Fruit fly (Drosophila melanogaster) whole organism, embryonic: ENCODE measurements around the gene kirre.

ENCODE experiments used
- Asciz ChIP-seq: fragments of 200-800 bp; sonication (Bioruptor generic); optimal IDR thresholded peaks from 2 replicates; lab custom pipeline; 2017; ENCODE audit warnings: missing biosample characterization, mild to moderate bottlenecking, missing genetic modification characterization, missing genetic modification reagents
- CG10959 ChIP-seq: fragments of 200-800 bp; sonication (Bioruptor generic); IDR thresholded peaks from 2 replicates; pipeline ENCODE4 v1.3.6; 2022; ENCODE audit warnings: missing biosample characterization, missing genetic modification characterization
- CG11456 ChIP-seq: fragments of 200-800 bp; sonication (Bioruptor generic); IDR thresholded peaks from 3 replicates; pipeline ENCODE4 v1.3.6; 2022; ENCODE audit warnings: missing biosample characterization, missing genetic modification characterization
- CG14014 ChIP-seq: fragments of 200-800 bp; sonication (Bioruptor generic); IDR thresholded peaks from 2 replicates; pipeline ENCODE4 v1.3.6; 2022; ENCODE audit warnings: missing biosample characterization, missing genetic modification characterization
- CG15696 ChIP-seq: fragments of 200-800 bp; sonication (Bioruptor generic); optimal IDR thresholded peaks from 2 replicates; lab custom pipeline; 2019; ENCODE audit warnings: missing biosample characterization, mild to moderate bottlenecking, missing genetic modification characterization, moderate library complexity
- CG18476 ChIP-seq: fragments of 200-800 bp; sonication (Bioruptor generic); optimal IDR thresholded peaks from 2 replicates; lab custom pipeline; 2016; ENCODE audit warnings: missing biosample characterization, mild to moderate bottlenecking, missing genetic modification characterization
- CG2678 ChIP-seq: fragments of 200-800 bp; sonication (Bioruptor generic); optimal IDR thresholded peaks from 3 replicates; lab custom pipeline; 2019; ENCODE audit warnings: missing biosample characterization, mild to moderate bottlenecking, missing genetic modification characterization, moderate library complexity
- CG2889 ChIP-seq: fragments of 200-800 bp; sonication (Bioruptor generic); IDR thresholded peaks from 3 replicates; pipeline ENCODE4 v1.3.6; 2022; ENCODE audit warnings: missing biosample characterization, missing genetic modification characterization
- CG3065 ChIP-seq: fragments of 200-800 bp; sonication (Bioruptor generic); optimal IDR thresholded peaks from 2 replicates; lab custom pipeline; 2016; ENCODE audit warnings: missing biosample characterization, missing genetic modification characterization
- CG34224 ChIP-seq: fragments of 200-800 bp; sonication (Bioruptor generic); IDR thresholded peaks from 3 replicates; pipeline ENCODE4 v1.3.6; 2022; ENCODE audit warnings: missing biosample characterization, missing genetic modification characterization; ENCODE audit not compliant: partially characterized antibody
- CG4328 ChIP-seq: fragments of 200-800 bp; sonication (Bioruptor generic); optimal IDR thresholded peaks from 3 replicates; lab custom pipeline; 2017; ENCODE audit warnings: missing biosample characterization, missing genetic modification reagents, missing genetic modification characterization
- CG43689 ChIP-seq: fragments of 200-800 bp; sonication (Bioruptor generic); IDR thresholded peaks from 2 replicates; pipeline ENCODE4 v1.3.6; 2022; ENCODE audit warnings: missing biosample characterization, missing genetic modification characterization
- CG4424 ChIP-seq: fragments of 200-800 bp; sonication (Bioruptor generic); optimal IDR thresholded peaks from 3 replicates; lab custom pipeline; 2016; ENCODE audit warnings: missing biosample characterization, missing genetic modification characterization
- CG7963 ChIP-seq: fragments of 200-800 bp; sonication (Bioruptor generic); IDR thresholded peaks from 3 replicates; pipeline ENCODE4 v1.3.6; 2022; ENCODE audit warnings: missing biosample characterization, missing genetic modification characterization; ENCODE audit not compliant: partially characterized antibody
- CG8388 ChIP-seq: fragments of 200-800 bp; sonication (Bioruptor generic); optimal IDR thresholded peaks from 2 replicates; lab custom pipeline; 2019; ENCODE audit warnings: missing biosample characterization, mild to moderate bottlenecking, missing genetic modification characterization, moderate library complexity
- CG9215 ChIP-seq: fragments of 200-800 bp; sonication (Bioruptor generic); IDR thresholded peaks from 2 replicates; pipeline ENCODE4 v1.3.6; 2022; ENCODE audit warnings: missing biosample characterization, missing genetic modification characterization
- CG9437 ChIP-seq: fragments of 200-800 bp; sonication (Bioruptor generic); optimal IDR thresholded peaks from 2 replicates; lab custom pipeline; 2018; ENCODE audit warnings: missing biosample characterization, mild to moderate bottlenecking, missing genetic modification characterization
- Dad ChIP-seq: fragments of 200-800 bp; sonication (Bioruptor generic); optimal IDR thresholded peaks from 3 replicates; lab custom pipeline; 2016; ENCODE audit warnings: missing biosample characterization, missing genetic modification characterization
- Doc3 ChIP-seq: fragments of 200-800 bp; sonication (Bioruptor generic); IDR thresholded peaks from 3 replicates; pipeline ENCODE4 v1.3.6; 2022; ENCODE audit warnings: missing biosample characterization, missing genetic modification characterization; ENCODE audit not compliant: partially characterized antibody
- Dref ChIP-seq: fragments of 200-800 bp; sonication (Bioruptor generic); IDR thresholded peaks from 2 replicates; pipeline ENCODE4 v1.3.6; 2022; ENCODE audit warnings: missing biosample characterization, missing genetic modification characterization
- E2f1 ChIP-seq: fragments of 200-800 bp; sonication (Bioruptor generic); IDR thresholded peaks from 2 replicates; pipeline ENCODE4 v1.3.6; 2022; ENCODE audit warnings: missing biosample characterization, missing genetic modification characterization
- Hmr ChIP-seq: fragments of 200-800 bp; sonication (Bioruptor generic); optimal IDR thresholded peaks from 3 replicates; lab custom pipeline; 2017; ENCODE audit warnings: mild to moderate bottlenecking, missing biosample characterization, missing genetic modification reagents, missing genetic modification characterization
- Lim3 ChIP-seq: fragments of 200-800 bp; sonication (Bioruptor generic); IDR thresholded peaks from 2 replicates; pipeline ENCODE4 v1.3.6; 2022; ENCODE audit warnings: missing biosample characterization, missing genetic modification characterization
- Mad ChIP-seq: fragments of 200-800 bp; sonication (Bioruptor generic); optimal IDR thresholded peaks from 2 replicates; lab custom pipeline; 2016; ENCODE audit warnings: missing biosample characterization, missing genetic modification characterization
- NFAT ChIP-seq: fragments of 200-800 bp; sonication (Bioruptor generic); IDR thresholded peaks from 2 replicates; pipeline ENCODE4 v1.3.6; 2022; ENCODE audit warnings: missing biosample characterization, missing genetic modification characterization
- Oaz ChIP-seq: fragments of 200-800 bp; sonication (Bioruptor generic); IDR thresholded peaks from 2 replicates; pipeline ENCODE4 v1.3.6; 2022; ENCODE audit warnings: missing biosample characterization, missing genetic modification characterization
- Opbp ChIP-seq: fragments of 200-800 bp; sonication (Bioruptor generic); IDR thresholded peaks from 3 replicates; pipeline ENCODE4 v1.3.6; 2022; ENCODE audit warnings: missing biosample characterization, missing genetic modification characterization; ENCODE audit not compliant: partially characterized antibody
- Sox100B ChIP-seq: fragments of 200-800 bp; sonication (Bioruptor generic); optimal IDR thresholded peaks from 3 replicates; lab custom pipeline; 2018; ENCODE audit warnings: missing biosample characterization, mild to moderate bottlenecking, missing genetic modification characterization
- al ChIP-seq: fragments of 200-800 bp; sonication (Bioruptor generic); IDR thresholded peaks from 2 replicates; pipeline ENCODE4 v1.3.6; 2022; ENCODE audit warnings: missing biosample characterization, missing genetic modification characterization
- ase ChIP-seq: fragments of 200-800 bp; sonication (Bioruptor generic); IDR thresholded peaks from 3 replicates; pipeline ENCODE4 v1.3.6; 2022; ENCODE audit warnings: missing biosample characterization, missing genetic modification characterization
- bsh ChIP-seq, 2 experiments: fragments of 200-800 bp; sonication (Bioruptor generic); optimal IDR thresholded peaks; 2 replicates each; lab custom pipeline; 2017 to 2018; ENCODE audit warnings: mild to moderate bottlenecking in 2 of 2, missing biosample characterization in 2 of 2, missing genetic modification characterization in 2 of 2, moderate library complexity in 1 of 2
- chm ChIP-seq: fragments of 200-800 bp; sonication (Bioruptor generic); IDR thresholded peaks from 2 replicates; pipeline ENCODE4 v1.3.6; 2022; ENCODE audit warnings: missing biosample characterization, missing genetic modification characterization
- danr ChIP-seq: fragments of 200-800 bp; sonication (Bioruptor generic); IDR thresholded peaks from 2 replicates; pipeline ENCODE4 v1.3.6; 2022; ENCODE audit warnings: missing biosample characterization, missing genetic modification characterization
- dmrt99B ChIP-seq: fragments of 200-800 bp; sonication (Bioruptor generic); optimal IDR thresholded peaks from 2 replicates; lab custom pipeline; 2018; ENCODE audit warnings: missing biosample characterization, mild to moderate bottlenecking, missing genetic modification characterization, moderate library complexity
- gce ChIP-seq: fragments of 200-800 bp; sonication (Bioruptor generic); IDR thresholded peaks from 3 replicates; pipeline ENCODE4 v1.3.6; 2022; ENCODE audit warnings: missing biosample characterization, missing genetic modification characterization
- gcm2 ChIP-seq: fragments of 200-800 bp; sonication (Bioruptor generic); optimal IDR thresholded peaks from 2 replicates; lab custom pipeline; 2016; ENCODE audit warnings: missing biosample characterization, missing genetic modification characterization
- gem ChIP-seq: fragments of 200-800 bp; sonication (Bioruptor generic); optimal IDR thresholded peaks from 2 replicates; lab custom pipeline; 2019; ENCODE audit warnings: missing biosample characterization, mild to moderate bottlenecking, missing genetic modification characterization, moderate library complexity
- gfzf ChIP-seq: fragments of 200-800 bp; sonication (Bioruptor generic); optimal IDR thresholded peaks from 2 replicates; lab custom pipeline; 2016; ENCODE audit warnings: missing biosample characterization, mild to moderate bottlenecking, missing genetic modification characterization, moderate library complexity
- hb ChIP-seq: fragments of 200-800 bp; sonication (Bioruptor generic); IDR thresholded peaks from 3 replicates; pipeline ENCODE4 v1.3.6; 2022; ENCODE audit warnings: missing biosample characterization, missing genetic modification characterization; ENCODE audit not compliant: partially characterized antibody
- insv ChIP-seq, 2 experiments: fragments of 200-800 bp; sonication (Bioruptor generic); optimal IDR thresholded peaks; 3 replicates each; lab custom pipeline; 2016 to 2018; ENCODE audit warnings: missing biosample characterization in 2 of 2, missing genetic modification characterization in 2 of 2
- lilli ChIP-seq: fragments of 200-800 bp; sonication (Bioruptor generic); optimal IDR thresholded peaks from 3 replicates; lab custom pipeline; 2016; ENCODE audit warnings: missing biosample characterization, missing genetic modification characterization
- odd ChIP-seq: fragments of 200-800 bp; sonication (Bioruptor generic); optimal IDR thresholded peaks from 2 replicates; lab custom pipeline; 2017; ENCODE audit warnings: missing biosample characterization, mild to moderate bottlenecking, missing genetic modification characterization
- org-1 ChIP-seq: fragments of 200-800 bp; sonication (Bioruptor generic); optimal IDR thresholded peaks from 2 replicates; lab custom pipeline; 2017; ENCODE audit warnings: missing biosample characterization, missing genetic modification characterization
- pnt ChIP-seq: fragments of 200-800 bp; sonication (Bioruptor generic); optimal IDR thresholded peaks from 3 replicates; lab custom pipeline; 2016; ENCODE audit warnings: missing biosample characterization, missing genetic modification characterization
- pzg ChIP-seq: fragments of 200-800 bp; sonication (Bioruptor generic); optimal IDR thresholded peaks from 3 replicates; lab custom pipeline; 2018; ENCODE audit warnings: missing biosample characterization, mild to moderate bottlenecking, missing genetic modification characterization, moderate library complexity
- sc ChIP-seq, 3 experiments: fragments of >200 bp in 2 of 3; fragments of 200-800 bp in 1 of 3; sonication (Bioruptor generic) in 1 of 3; optimal IDR thresholded peaks; 2 replicates in 2 of 3; 3 replicates in 1 of 3; lab custom pipeline; 2017; ENCODE audit warnings: mild to moderate bottlenecking in 1 of 3, missing biosample characterization in 1 of 3, missing genetic modification characterization in 1 of 3, missing genetic modification reagents in 1 of 3
- scrt ChIP-seq: fragments of 200-800 bp; sonication (Bioruptor generic); optimal IDR thresholded peaks from 2 replicates; lab custom pipeline; 2018; ENCODE audit warnings: missing biosample characterization, mild to moderate bottlenecking, missing genetic modification characterization, moderate library complexity
- sob ChIP-seq: fragments of 200-800 bp; sonication (Bioruptor generic); IDR thresholded peaks from 2 replicates; pipeline ENCODE4 v1.3.6; 2022; ENCODE audit warnings: missing biosample characterization, missing genetic modification characterization
- sr ChIP-seq: fragments of 200-800 bp; sonication (Bioruptor generic); IDR thresholded peaks from 3 replicates; pipeline ENCODE4 v1.3.6; 2022; ENCODE audit warnings: missing biosample characterization, missing genetic modification characterization
- tgo ChIP-seq: fragments of 200-800 bp; sonication (Bioruptor generic); IDR thresholded peaks from 3 replicates; pipeline ENCODE4 v1.3.6; 2022; ENCODE audit warnings: missing biosample characterization, missing genetic modification characterization
- vnd ChIP-seq: fragments of 200-800 bp; sonication (Bioruptor generic); IDR thresholded peaks from 3 replicates; pipeline ENCODE4 v1.3.6; 2022; ENCODE audit warnings: missing biosample characterization, missing genetic modification characterization; ENCODE audit not compliant: partially characterized antibody

Gene kirre

dm6 chrX:3036527-3036926 is 296.3 kb downstream of the kirre start (continued):
- TF ChIP-seq CG2889 (no peak), odd (GFP tag; lab: Kevin White, UChicago) (no peak), CG14014 (GFP tag; lab: Robert Waterston, UW) (peak; percentile 41; the same call in 1 of the 2 replicates), CG4328 (GFP tag; lab: Kevin White, UChicago) (no peak), CG9215 (GFP tag; lab: Robert Waterston, UW) (no peak), sr (GFP tag; lab: Robert Waterston, UW) (no peak), dmrt99B (tag; lab: Kevin White, UChicago) (peak; percentile 50), sc (optimal IDR thresholded peaks at IDR 0.05; lab: Kevin White, UChicago) (no peak), sc (GFP tag; optimal IDR thresholded peaks at IDR 0.05; lab: Kevin White, UChicago) (no peak), CG3065 (GFP tag; lab: Kevin White, UChicago) (no peak), Opbp (GFP tag; lab: Robert Waterston, UW) (no peak), NFAT (no peak), al (GFP tag; lab: Robert Waterston, UW) (no peak), Sox100B (GFP tag; lab: Kevin White, UChicago) (no peak), Lim3 (GFP tag; lab: Robert Waterston, UW) (no peak), sob (GFP tag; lab: Robert Waterston, UW) (no peak), CG9437 (GFP tag; lab: Kevin White, UChicago) (no peak), gcm2 (GFP tag; lab: Kevin White, UChicago) (no peak), ase (no peak), insv (GFP tag; optimal IDR thresholded peaks at IDR 0.05; lab: Kevin White, UChicago) (no peak), vnd (GFP tag; lab: Robert Waterston, UW) (no peak), CG15696 (no peak), bsh (GFP tag; optimal IDR thresholded peaks at IDR 0.05; lab: Kevin White, UChicago) (peak in 1 of 2 experiments; percentile 36), Mad (GFP tag; lab: Kevin White, UChicago) (no peak), Dref (GFP tag; lab: Robert Waterston, UW) (no peak), gem (peak; percentile 41), danr (GFP tag; lab: Robert Waterston, UW) (0 out of 2 replicates have a peak, but pooled peaks have one; percentile 22), Oaz (GFP tag; lab: Robert Waterston, UW) (no peak), pzg (no peak), scrt (no peak), Doc3 (no peak), Hmr (GFP tag; lab: Kevin White, UChicago) (peak; percentile 18), Asciz (GFP tag; lab: Kevin White, UChicago) (no peak), CG34224 (GFP tag; lab: Robert Waterston, UW) (no peak), E2f1 (GFP tag; lab: Robert Waterston, UW) (no peak), pnt (GFP tag; lab: Kevin White, UChicago) (no peak), chm (GFP tag; lab: Robert Waterston, UW) (no peak), lilli (GFP tag; lab: Kevin White, UChicago) (no peak), tgo (GFP tag; lab: Robert Waterston, UW) (peak; percentile 19; the same call in 2 of the 3 replicates), gfzf (GFP tag; lab: Kevin White, UChicago) (no peak), CG2678 (tag; lab: Kevin White, UChicago) (peak; percentile 55), Dad (no peak), hb (GFP tag; lab: Robert Waterston, UW) (no peak), CG4424 (GFP tag; lab: Kevin White, UChicago) (no peak), CG10959 (no peak), CG18476 (GFP tag; lab: Kevin White, UChicago) (no peak), CG7963 (GFP tag; lab: Robert Waterston, UW) (no peak), gce (GFP tag; lab: Robert Waterston, UW) (no peak), CG8388 (GFP tag; lab: Kevin White, UChicago) (no peak), org-1 (no peak), CG43689 (no peak), CG11456 (GFP tag; lab: Robert Waterston, UW) (no peak)
